Fruit fly (Drosophila melanogaster): ENCODE measurements around the gene CG42688.

CG42688 gene

DNA sequence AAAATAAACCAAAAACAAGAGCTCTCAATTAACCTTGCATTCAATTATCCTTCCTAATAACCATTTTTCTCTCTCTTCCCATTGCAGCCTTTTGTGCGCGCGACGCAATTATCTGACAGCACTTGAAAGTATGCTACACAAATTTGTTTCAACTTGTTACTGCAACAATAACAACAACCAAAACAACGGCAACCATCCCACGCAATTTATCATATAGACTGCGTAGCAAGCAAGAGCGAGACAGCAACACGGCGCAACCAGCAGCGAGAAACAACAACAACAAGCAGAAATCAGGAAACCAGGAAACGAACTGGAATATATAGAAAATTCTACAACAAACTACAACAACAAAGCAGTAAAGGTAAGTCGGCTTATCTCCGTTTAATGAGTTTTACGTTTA is 16.6 kb downstream of the CG42688 start (continued):
- TF ChIP-seq Usf (GFP tag; optimal IDR thresholded peaks at IDR 0.05) (no peak), CG8924 (tag; optimal IDR thresholded peaks at IDR 0.05) (peak; percentile 12), Ravus (GFP tag; IDR thresholded peaks at IDR 0.05) (no peak), ems (GFP tag; optimal IDR thresholded peaks at IDR 0.05) (no peak), CG7928 (GFP tag; optimal IDR thresholded peaks at IDR 0.05) (no peak), inv (GFP tag; IDR thresholded peaks at IDR 0.05; ENCODE audit: partially characterized antibody) (no peak), Ptx1 (GFP tag; IDR thresholded peaks at IDR 0.05) (no peak), Aef1 (GFP tag; IDR thresholded peaks at IDR 0.05) (peak; percentile 61; the same call in 2 of the 3 replicates), CG6175 (GFP tag; IDR thresholded peaks at IDR 0.05) (peak; percentile 59; the same call in 2 of the 3 replicates), slou (GFP tag; optimal IDR thresholded peaks at IDR 0.05) (no peak), CG9932 (GFP tag; IDR thresholded peaks at IDR 0.05) (no peak), ind (GFP tag; optimal IDR thresholded peaks at IDR 0.05) (no peak), fru (optimal IDR thresholded peaks at IDR 0.05) (no peak), CG17359 (tag; optimal IDR thresholded peaks at IDR 0.05) (no peak), CG17328 (GFP tag; IDR thresholded peaks at IDR 0.05) (no peak), CG14014 (GFP tag; IDR thresholded peaks at IDR 0.05) (no peak), rib (GFP tag; IDR thresholded peaks at IDR 0.05) (no peak), luna (GFP tag; optimal IDR thresholded peaks at IDR 0.05) (no peak), CG1602 (GFP tag; optimal IDR thresholded peaks at IDR 0.05) (no peak), CG34422 (GFP tag; IDR thresholded peaks at IDR 0.05) (no peak), CG15073 (GFP tag; optimal IDR thresholded peaks at IDR 0.05) (no peak), pb (GFP tag; optimal IDR thresholded peaks at IDR 0.05) (no peak), vfl (GFP tag; optimal IDR thresholded peaks at IDR 0.05) (no peak), sr (GFP tag; IDR thresholded peaks at IDR 0.05) (peak; percentile 100), CG12299 (tag; optimal IDR thresholded peaks at IDR 0.05) (no peak), run (tag; optimal IDR thresholded peaks at IDR 0.05) (no peak), CG33213 (GFP tag; optimal IDR thresholded peaks at IDR 0.05) (no peak), lbe (GFP tag; optimal IDR thresholded peaks at IDR 0.05) (no peak), fd3F (GFP tag; optimal IDR thresholded peaks at IDR 0.05) (no peak), da (GFP tag; optimal IDR thresholded peaks at IDR 0.05) (no peak), Sin3A (optimal IDR thresholded peaks at IDR 0.05) (no peak), sqz (GFP tag; optimal IDR thresholded peaks at IDR 0.05) (peak; percentile 16), CG4854 (GFP tag; optimal IDR thresholded peaks at IDR 0.05) (no peak), Atf6 (GFP tag; IDR thresholded peaks at IDR 0.05) (no peak), abd-A (tag; optimal IDR thresholded peaks at IDR 0.05) (peak; percentile 8), CG2199 (GFP tag; IDR thresholded peaks at IDR 0.05) (peak; percentile 91), gcm2 (GFP tag; optimal IDR thresholded peaks at IDR 0.05) (no peak), row (GFP tag; IDR thresholded peaks at IDR 0.05) (no peak), Ets97D (GFP tag; optimal IDR thresholded peaks at IDR 0.05) (no peak), Adf1 (GFP tag; IDR thresholded peaks at IDR 0.05) (no peak), sc (optimal IDR thresholded peaks at IDR 0.05) (no peak), sc (GFP tag; optimal IDR thresholded peaks at IDR 0.05) (no peak), CG43689 (GFP tag; IDR thresholded peaks at IDR 0.05) (no peak), CG11085 (GFP tag; IDR thresholded peaks at IDR 0.05) (no peak), ash1 (GFP tag; optimal IDR thresholded peaks at IDR 0.05) (no peak), Hmx (GFP tag; optimal IDR thresholded peaks at IDR 0.05) (no peak), cg (GFP tag; optimal IDR thresholded peaks at IDR 0.05) (no peak), ci (GFP tag; IDR thresholded peaks at IDR 0.05) (0 out of 3 replicates have a peak, but pooled peaks have one; percentile 29), CG10209 (GFP tag; optimal IDR thresholded peaks at IDR 0.05) (no peak), schlank (tag; optimal IDR thresholded peaks at IDR 0.05) (no peak), fu2 (GFP tag; optimal IDR thresholded peaks at IDR 0.05) (no peak), eve (GFP tag; optimal IDR thresholded peaks at IDR 0.05) (no peak), cwo (GFP tag; optimal IDR thresholded peaks at IDR 0.05) (no peak), CG4328 (GFP tag; optimal IDR thresholded peaks at IDR 0.05) (no peak)

All from whole organism, embryonic.